Fruit fly (Drosophila melanogaster) whole organism, embryonic: Measurements from ENCODE around the gene Andorra.

Experiments
- Antp ChIP-seq: fragments of 200-800 bp; sonication (Bioruptor generic); optimal IDR thresholded peaks from 3 replicates; lab custom pipeline; 2016; ENCODE audit warnings: missing biosample characterization, missing genetic modification characterization
- Blimp-1 ChIP-seq: fragments of 200-800 bp; sonication (Bioruptor generic); optimal IDR thresholded peaks from 3 replicates; lab custom pipeline; 2018; ENCODE audit warnings: missing biosample characterization, missing genetic modification characterization, mild to moderate bottlenecking, moderate library complexity, missing genetic modification reagents
- CG10209 ChIP-seq: fragments of 200-800 bp; sonication (Bioruptor generic); optimal IDR thresholded peaks from 3 replicates; lab custom pipeline; 2017; ENCODE audit warnings: missing biosample characterization, mild to moderate bottlenecking, missing genetic modification characterization, missing genetic modification reagents
- CG10979 ChIP-seq: fragments of 200-800 bp; sonication (Bioruptor generic); optimal IDR thresholded peaks from 2 replicates; lab custom pipeline; 2018; ENCODE audit warnings: missing biosample characterization, mild to moderate bottlenecking, missing genetic modification characterization, moderate library complexity
- CG13287 ChIP-seq: fragments of 200-800 bp; sonication (Bioruptor generic); IDR thresholded peaks from 2 replicates; pipeline ENCODE4 v1.3.6; 2022; ENCODE audit warnings: missing biosample characterization, missing genetic modification characterization; ENCODE audit not compliant: partially characterized antibody
- CG13775 ChIP-seq: fragments of 200-800 bp; sonication (Bioruptor generic); optimal IDR thresholded peaks from 3 replicates; lab custom pipeline; 2017; ENCODE audit warnings: missing biosample characterization, mild to moderate bottlenecking, missing genetic modification characterization
- CG16813 ChIP-seq: fragments of 200-800 bp; sonication (Bioruptor generic); IDR thresholded peaks from 3 replicates; pipeline ENCODE4 v1.3.6; 2022; ENCODE audit warnings: missing biosample characterization, missing genetic modification characterization; ENCODE audit not compliant: partially characterized antibody
- CG31388 ChIP-seq: fragments of 200-800 bp; sonication (Bioruptor generic); optimal IDR thresholded peaks from 2 replicates; lab custom pipeline; 2016; ENCODE audit warnings: missing biosample characterization, missing genetic modification characterization
- CG43689 ChIP-seq: fragments of 200-800 bp; sonication (Bioruptor generic); IDR thresholded peaks from 2 replicates; pipeline ENCODE4 v1.3.6; 2022; ENCODE audit warnings: missing biosample characterization, missing genetic modification characterization
- CG6689 ChIP-seq: fragments of 200-800 bp; sonication (Bioruptor generic); IDR thresholded peaks from 2 replicates; pipeline ENCODE4 v1.3.6; 2022; ENCODE audit warnings: missing biosample characterization, missing genetic modification characterization
- CG6791 ChIP-seq: fragments of 200-800 bp; sonication (Bioruptor generic); IDR thresholded peaks from 3 replicates; pipeline ENCODE4 v1.3.6; 2022; ENCODE audit warnings: missing biosample characterization, missing genetic modification characterization; ENCODE audit not compliant: partially characterized antibody
- CG7839 ChIP-seq: fragments of 200-800 bp; sonication (Bioruptor generic); optimal IDR thresholded peaks from 3 replicates; lab custom pipeline; 2018; ENCODE audit warnings: missing biosample characterization, mild to moderate bottlenecking, missing genetic modification characterization, moderate library complexity
- CG7928 ChIP-seq: fragments of 200-800 bp; sonication (Bioruptor generic); optimal IDR thresholded peaks from 2 replicates; lab custom pipeline; 2017; ENCODE audit warnings: missing biosample characterization, mild to moderate bottlenecking, missing genetic modification characterization
- CG7963 ChIP-seq: fragments of 200-800 bp; sonication (Bioruptor generic); IDR thresholded peaks from 3 replicates; pipeline ENCODE4 v1.3.6; 2022; ENCODE audit warnings: missing biosample characterization, missing genetic modification characterization; ENCODE audit not compliant: partially characterized antibody
- CG8089 ChIP-seq: fragments of 200-800 bp; sonication (Bioruptor generic); optimal IDR thresholded peaks from 3 replicates; lab custom pipeline; 2016; ENCODE audit warnings: missing biosample characterization, missing genetic modification characterization
- CoRest ChIP-seq: fragments of 200-800 bp; sonication (Bioruptor generic); optimal IDR thresholded peaks from 3 replicates; lab custom pipeline; 2018; ENCODE audit warnings: missing biosample characterization, mild to moderate bottlenecking, missing genetic modification characterization, moderate library complexity
- D ChIP-seq, 2 experiments: fragments of 200-800 bp in 1 of 2; fragments of >200 bp in 1 of 2; sonication (Bioruptor generic) in 1 of 2; optimal IDR thresholded peaks; 2 replicates in 1 of 2; 3 replicates in 1 of 2; lab custom pipeline; 2017; ENCODE audit warnings: mild to moderate bottlenecking in 1 of 2, missing biosample characterization in 1 of 2, missing genetic modification characterization in 1 of 2, missing genetic modification reagents in 1 of 2
- Dip2 ChIP-seq: fragments of 200-800 bp; sonication (Bioruptor generic); IDR thresholded peaks from 2 replicates; pipeline ENCODE4 v1.3.6; 2022; ENCODE audit warnings: missing biosample characterization, missing genetic modification characterization
- Dref ChIP-seq: fragments of 200-800 bp; sonication (Bioruptor generic); IDR thresholded peaks from 2 replicates; pipeline ENCODE4 v1.3.6; 2022; ENCODE audit warnings: missing biosample characterization, missing genetic modification characterization
- E2f2 ChIP-seq: fragments of 200-800 bp; sonication (Bioruptor generic); IDR thresholded peaks from 2 replicates; pipeline ENCODE4 v1.3.6; 2022; ENCODE audit warnings: missing biosample characterization, missing genetic modification characterization
- HHEX ChIP-seq: fragments of 200-800 bp; sonication (Bioruptor generic); optimal IDR thresholded peaks from 3 replicates; lab custom pipeline; 2017; ENCODE audit warnings: missing biosample characterization, mild to moderate bottlenecking, missing genetic modification characterization, missing genetic modification reagents
- HLH54F ChIP-seq: fragments of 200-800 bp; sonication (Bioruptor generic); optimal IDR thresholded peaks from 3 replicates; lab custom pipeline; 2016; ENCODE audit warnings: missing biosample characterization, missing genetic modification characterization
- Max ChIP-seq: fragments of 200-800 bp; sonication (Bioruptor generic); optimal IDR thresholded peaks from 2 replicates; lab custom pipeline; 2016; ENCODE audit warnings: missing biosample characterization, mild to moderate bottlenecking, missing genetic modification characterization
- Myb ChIP-seq: fragments of 200-800 bp; sonication (Bioruptor generic); optimal IDR thresholded peaks from 2 replicates; lab custom pipeline; 2016; ENCODE audit warnings: missing biosample characterization, missing genetic modification characterization
- Rfx ChIP-seq: fragments of 200-800 bp; sonication (Bioruptor generic); IDR thresholded peaks from 2 replicates; pipeline ENCODE4 v1.3.6; 2022; ENCODE audit warnings: missing biosample characterization, missing genetic modification characterization
- Scr ChIP-seq: fragments of 200-800 bp; sonication (Bioruptor generic); IDR thresholded peaks from 2 replicates; pipeline ENCODE4 v1.3.6; 2022; ENCODE audit warnings: missing biosample characterization, missing genetic modification characterization; ENCODE audit not compliant: partially characterized antibody
- Sry-δ ChIP-seq: fragments of 200-800 bp; sonication (Bioruptor generic); optimal IDR thresholded peaks from 2 replicates; lab custom pipeline; 2016; ENCODE audit warnings: missing biosample characterization, missing genetic modification characterization
- al ChIP-seq: fragments of 200-800 bp; sonication (Bioruptor generic); IDR thresholded peaks from 2 replicates; pipeline ENCODE4 v1.3.6; 2022; ENCODE audit warnings: missing biosample characterization, missing genetic modification characterization
- cas ChIP-seq: fragments of 200-800 bp; sonication (Bioruptor generic); IDR thresholded peaks from 2 replicates; pipeline ENCODE4 v1.3.6; 2022; ENCODE audit warnings: missing biosample characterization, missing genetic modification characterization
- caup ChIP-seq: fragments of 200-800 bp; sonication (Bioruptor generic); optimal IDR thresholded peaks from 3 replicates; lab custom pipeline; 2017; ENCODE audit warnings: missing biosample characterization, mild to moderate bottlenecking, missing genetic modification characterization, moderate library complexity; ENCODE audit not compliant: severe bottlenecking
- crc ChIP-seq: fragments of 200-800 bp; sonication (Bioruptor generic); optimal IDR thresholded peaks from 2 replicates; lab custom pipeline; 2016; ENCODE audit warnings: missing biosample characterization, missing genetic modification characterization
- da ChIP-seq: fragments of 200-800 bp; sonication (Bioruptor generic); optimal IDR thresholded peaks from 2 replicates; lab custom pipeline; 2016; ENCODE audit warnings: missing biosample characterization, missing genetic modification characterization
- dan ChIP-seq: fragments of 200-800 bp; sonication (Bioruptor generic); IDR thresholded peaks from 2 replicates; pipeline ENCODE4 v1.3.6; 2022; ENCODE audit warnings: missing biosample characterization, missing genetic modification characterization
- ewg ChIP-seq: fragments of 200-800 bp; sonication (Bioruptor generic); optimal IDR thresholded peaks from 3 replicates; lab custom pipeline; 2017; ENCODE audit warnings: mild to moderate bottlenecking, missing biosample characterization, missing genetic modification reagents, missing genetic modification characterization
- fd3F ChIP-seq: fragments of 200-800 bp; sonication (Bioruptor generic); optimal IDR thresholded peaks from 2 replicates; lab custom pipeline; 2018; ENCODE audit warnings: missing biosample characterization, mild to moderate bottlenecking, missing genetic modification characterization, moderate library complexity
- fu2 ChIP-seq: fragments of 200-800 bp; sonication (Bioruptor generic); optimal IDR thresholded peaks from 2 replicates; lab custom pipeline; 2016; ENCODE audit warnings: missing biosample characterization, missing genetic modification characterization
- gcm ChIP-seq: fragments of 200-800 bp; sonication (Bioruptor generic); optimal IDR thresholded peaks from 2 replicates; lab custom pipeline; 2019; ENCODE audit warnings: missing biosample characterization, mild to moderate bottlenecking, missing genetic modification characterization, moderate library complexity
- knrl ChIP-seq: fragments of 200-800 bp; sonication (Bioruptor generic); IDR thresholded peaks from 3 replicates; pipeline ENCODE4 v1.3.6; 2022; ENCODE audit warnings: missing biosample characterization, missing genetic modification characterization; ENCODE audit not compliant: partially characterized antibody
- nerfin-1 ChIP-seq: fragments of 200-800 bp; sonication (Bioruptor generic); optimal IDR thresholded peaks from 3 replicates; lab custom pipeline; 2019; ENCODE audit warnings: missing biosample characterization, mild to moderate bottlenecking, missing genetic modification characterization, moderate library complexity
- pan ChIP-seq, 4 experiments: fragments of >200 bp in 3 of 4; fragments of 200-800 bp in 1 of 4; sonication (Bioruptor generic) in 1 of 4; optimal IDR thresholded peaks in 3 of 4; IDR thresholded peaks in 1 of 4; 2 replicates each; pipeline versions ENCODE4 v1.3.6 to Lab custom; 2017 to 2022; ENCODE audit warnings: missing biosample characterization in 2 of 4, missing genetic modification characterization in 2 of 4, mixed read lengths in 1 of 4
- pfk ChIP-seq: fragments of 200-800 bp; sonication (Bioruptor generic); optimal IDR thresholded peaks from 2 replicates; lab custom pipeline; 2018; ENCODE audit warnings: missing biosample characterization, mild to moderate bottlenecking, missing genetic modification characterization, moderate library complexity
- prd ChIP-seq, 3 experiments: fragments of >200 bp in 2 of 3; fragments of 200-800 bp in 1 of 3; sonication (Bioruptor generic) in 1 of 3; optimal IDR thresholded peaks in 2 of 3; IDR thresholded peaks in 1 of 3; 2 replicates in 2 of 3; 3 replicates in 1 of 3; pipeline versions ENCODE4 v1.3.6 to Lab custom; 2017 to 2022; ENCODE audit warnings: missing biosample characterization in 1 of 3, missing genetic modification characterization in 1 of 3
- pum ChIP-seq: fragments of 200-800 bp; sonication (Bioruptor generic); optimal IDR thresholded peaks from 2 replicates; lab custom pipeline; 2016; ENCODE audit warnings: missing biosample characterization, missing genetic modification characterization
- pzg ChIP-seq: fragments of 200-800 bp; sonication (Bioruptor generic); optimal IDR thresholded peaks from 3 replicates; lab custom pipeline; 2018; ENCODE audit warnings: missing biosample characterization, mild to moderate bottlenecking, missing genetic modification characterization, moderate library complexity
- salm ChIP-seq: fragments of 200-800 bp; sonication (Bioruptor generic); optimal IDR thresholded peaks from 2 replicates; lab custom pipeline; 2018; ENCODE audit warnings: missing biosample characterization, mild to moderate bottlenecking, missing genetic modification characterization
- tin ChIP-seq: fragments of 200-800 bp; sonication (Bioruptor generic); optimal IDR thresholded peaks from 3 replicates; lab custom pipeline; 2016; ENCODE audit warnings: missing biosample characterization, missing genetic modification characterization
- toy ChIP-seq: fragments of 200-800 bp; sonication (Bioruptor generic); IDR thresholded peaks from 2 replicates; pipeline ENCODE4 v1.3.6; 2022; ENCODE audit warnings: missing biosample characterization, missing genetic modification characterization
- vvl ChIP-seq: fragments of 200-800 bp; sonication (Bioruptor generic); IDR thresholded peaks from 2 replicates; pipeline ENCODE4 v1.3.6; 2022; ENCODE audit warnings: missing biosample characterization, missing genetic modification characterization
- yki ChIP-seq: fragments of >200 bp; optimal IDR thresholded peaks from 3 replicates; lab custom pipeline; 2018

The Andorra gene

dm6 chrX:18138297-18138696 lies 41.0 kb downstream of the Andorra start, which contains the start of gene CG43229 (continued):
- TF ChIP-seq CG13775 (GFP tag; lab: Kevin White, UChicago) = no peak
- TF ChIP-seq CG7839 (tag; lab: Kevin White, UChicago) = no peak
- TF ChIP-seq pzg (GFP tag; lab: Kevin White, UChicago) = peak; percentile 58
- no peak for TF ChIP-seq HLH54F (GFP tag; lab: Kevin White, UChicago)
- peak; percentile 14 for TF ChIP-seq Myb (GFP tag; lab: Kevin White, UChicago)
- TF ChIP-seq Antp (GFP tag; lab: Kevin White, UChicago) = no peak
- peak; percentile 40 for TF ChIP-seq Sry-δ
- no peak for TF ChIP-seq nerfin-1 (tag; lab: Kevin White, UChicago)
- peak; percentile 90 for TF ChIP-seq CG6791 (GFP tag; lab: Robert Waterston, UW)
- peak; percentile 68 for TF ChIP-seq CG13287 (GFP tag; lab: Robert Waterston, UW)
- peak; percentile 83 for TF ChIP-seq CG16813
- TF ChIP-seq CG43689 (GFP tag; lab: Robert Waterston, UW) = no peak
- TF ChIP-seq Dref (GFP tag; lab: Robert Waterston, UW) = peak; percentile 91
- TF ChIP-seq pfk (GFP tag; lab: Kevin White, UChicago) = peak; percentile 81
- no peak for TF ChIP-seq caup
- TF ChIP-seq da (GFP tag; lab: Kevin White, UChicago) = no peak
- TF ChIP-seq pum (GFP tag; lab: Kevin White, UChicago) = no peak
- no peak for TF ChIP-seq tin (GFP tag; lab: Kevin White, UChicago)
- no peak for TF ChIP-seq CG6689
- TF ChIP-seq CG31388 (GFP tag; lab: Kevin White, UChicago) = no peak
- TF ChIP-seq crc (GFP tag; lab: Kevin White, UChicago) = no peak
- no peak for TF ChIP-seq CG10209
- peak; percentile 67 for TF ChIP-seq Scr (GFP tag; lab: Robert Waterston, UW)
- no peak for TF ChIP-seq CG10979
- no peak for TF ChIP-seq pan (optimal IDR thresholded peaks at IDR 0.05; lab: Kevin White, UChicago)
- TF ChIP-seq pan (GFP tag; optimal IDR thresholded peaks at IDR 0.05 in 1 of 2, IDR thresholded peaks at IDR 0.05 in 1 of 2) = no peak
- no peak for TF ChIP-seq Rfx (GFP tag; lab: Robert Waterston, UW)
- no peak for TF ChIP-seq yki
- TF ChIP-seq HHEX (GFP tag; lab: Kevin White, UChicago) = no peak
- TF ChIP-seq vvl (GFP tag; lab: Robert Waterston, UW) = no peak
- TF ChIP-seq dan (GFP tag; lab: Robert Waterston, UW) = no peak
- TF ChIP-seq Blimp-1 (GFP tag; lab: Kevin White, UChicago) = no peak
- TF ChIP-seq CoRest (tag; lab: Kevin White, UChicago) = peak; percentile 24
- no peak for TF ChIP-seq salm (tag; lab: Kevin White, UChicago)
- peak; percentile 90 for TF ChIP-seq E2f2 (GFP tag; lab: Robert Waterston, UW)
- TF ChIP-seq CG7963 (GFP tag; lab: Robert Waterston, UW) = peak; percentile 85
- no peak for TF ChIP-seq CG8089 (GFP tag; lab: Kevin White, UChicago)
- TF ChIP-seq fu2 (GFP tag; lab: Kevin White, UChicago) = no peak
- no peak for TF ChIP-seq fd3F (GFP tag; lab: Kevin White, UChicago)
- TF ChIP-seq knrl (GFP tag; lab: Robert Waterston, UW) = peak; percentile 72; the same call in 2 of the 3 replicates
- TF ChIP-seq gcm (GFP tag; lab: Kevin White, UChicago) = peak; percentile 29
- no peak for TF ChIP-seq prd (optimal IDR thresholded peaks at IDR 0.05; lab: Kevin White, UChicago)
- no peak for TF ChIP-seq prd (GFP tag; IDR thresholded peaks at IDR 0.05; lab: Robert Waterston, UW)
- no peak for TF ChIP-seq cas (GFP tag; lab: Robert Waterston, UW)
- TF ChIP-seq ewg = no peak
- no peak for TF ChIP-seq Dip2 (GFP tag; lab: Robert Waterston, UW)
- no peak for TF ChIP-seq Max (GFP tag; lab: Kevin White, UChicago)
- TF ChIP-seq D (optimal IDR thresholded peaks at IDR 0.05; lab: Kevin White, UChicago) = no peak
- TF ChIP-seq D (GFP tag; optimal IDR thresholded peaks at IDR 0.05; lab: Kevin White, UChicago) = no peak
- TF ChIP-seq CG7928 (GFP tag; lab: Kevin White, UChicago) = no peak
- TF ChIP-seq toy (GFP tag; lab: Robert Waterston, UW) = no peak
- TF ChIP-seq al (GFP tag; lab: Robert Waterston, UW) = no peak
